Comparison of ENCODE assay signal across 4 worm cellular contexts in the genomic region with DNA sequence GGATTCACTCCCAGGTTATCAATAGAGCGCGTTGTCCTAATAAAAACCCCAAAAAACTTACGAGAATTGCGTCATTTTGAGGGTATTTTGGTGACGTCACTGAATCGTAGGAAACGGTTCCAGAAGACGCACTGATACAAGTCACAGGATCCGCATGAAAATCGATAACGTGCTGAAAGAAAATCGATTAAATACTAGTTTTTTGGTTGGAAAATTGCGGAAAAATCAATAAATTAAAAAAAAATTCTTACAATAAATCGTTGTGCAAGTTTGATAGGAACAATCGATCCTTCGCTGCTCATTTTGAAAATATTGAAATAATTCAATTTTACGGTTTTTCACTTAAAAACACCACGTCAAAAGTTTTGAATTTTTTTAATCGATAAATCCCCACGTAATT.
TF ChIP-seq lines count a peak whose summit lies in the region.

A gene (minus strand): TSS at position 319 of the 400 bp plus-strand sequence.

TF ChIP-seq in whole organism, L3 larva, 47 proteins besides CTCF, POLR2A, EP300 and RAD21:
- TF ChIP-seq ceh-28 (tag; optimal IDR thresholded peaks at IDR 0.05; lab: Kevin White, UChicago): peak; percentile 58
- no peak for TF ChIP-seq R02D3.7 (tag; optimal IDR thresholded peaks at IDR 0.05; lab: Kevin White, UChicago)

TF ChIP-seq in whole organism, L4 larva, 104 proteins besides CTCF, POLR2A, EP300 and RAD21:
- TF ChIP-seq zfp-3 (GFP tag; conservative IDR thresholded peaks at IDR 0.05; lab: Robert Waterston, UW) (no peak), dmd-9 (GFP tag; IDR thresholded peaks at IDR 0.05; lab: Robert Waterston, UW) (no peak), madf-9 (GFP tag; conservative IDR thresholded peaks at IDR 0.05; lab: Robert Waterston, UW) (no peak), spr-3 (GFP tag; optimal IDR thresholded peaks at IDR 0.05; lab: Kevin White, UChicago) (no peak), nhr-76 (tag; optimal IDR thresholded peaks at IDR 0.05; lab: Kevin White, UChicago) (no peak), dpl-1 (GFP tag; optimal IDR thresholded peaks at IDR 0.05; lab: Kevin White, UChicago) (no peak), ces-1 (GFP tag; optimal IDR thresholded peaks at IDR 0.05; lab: Kevin White, UChicago) (no peak), ceh-28 (tag; optimal IDR thresholded peaks at IDR 0.05; lab: Kevin White, UChicago) (peak; percentile 75)

TF ChIP-seq in whole organism, midembryonic, 9 proteins besides CTCF, POLR2A, EP300 and RAD21:
- TF ChIP-seq ref-1 (GFP tag; conservative IDR thresholded peaks at IDR 0.05; lab: Robert Waterston, UW): no peak
- peak; percentile 43; the same call in 1 of the 2 replicates for TF ChIP-seq T22C8.4 (GFP tag; IDR thresholded peaks at IDR 0.05; lab: Robert Waterston, UW)

TF ChIP-seq in whole organism, mixed stage, embryonic, 35 proteins besides CTCF, POLR2A, EP300 and RAD21:
- TF ChIP-seq zip-8 (tag; optimal IDR thresholded peaks at IDR 0.05; lab: Kevin White, UChicago) (peak; percentile 76), ztf-11 (tag; optimal IDR thresholded peaks at IDR 0.05; lab: Kevin White, UChicago) (no peak)
